Fruit fly (Drosophila melanogaster) whole organism, wandering third instar larva: ENCODE results near the gene Sem1.

Experiments
- Abd-B ChIP-seq: fragments of >200 bp; optimal IDR thresholded peaks from 2 replicates; lab custom pipeline; 2017; ENCODE audit warnings: missing biosample characterization, missing genetic modification characterization
- CG32264 ChIP-seq: fragments of 200-800 bp; sonication (Bioruptor generic); optimal IDR thresholded peaks from 2 replicates; lab custom pipeline; 2016; ENCODE audit warnings: missing biosample characterization, missing genetic modification characterization
- CG9705 ChIP-seq: fragments of 200-800 bp; sonication (Bioruptor generic); optimal IDR thresholded peaks from 2 replicates; lab custom pipeline; 2018; ENCODE audit warnings: missing biosample characterization, mild to moderate bottlenecking, missing genetic modification characterization
- CrebA ChIP-seq: fragments of 200-800 bp; sonication (Bioruptor generic); optimal IDR thresholded peaks from 2 replicates; lab custom pipeline; 2016; ENCODE audit warnings: missing biosample characterization, mild to moderate bottlenecking, missing genetic modification characterization, borderline replicate concordance
- Dfd ChIP-seq: fragments of >200 bp; optimal IDR thresholded peaks from 2 replicates; lab custom pipeline; 2017; ENCODE audit warnings: missing biosample characterization, missing genetic modification characterization
- Dif ChIP-seq: fragments of 200-275, 200-300 bp; sonication (Bioruptor generic); optimal IDR thresholded peaks from 2 replicates; lab custom pipeline; 2018; ENCODE audit warnings: missing biosample characterization, missing genetic modification characterization; ENCODE audit not compliant: partially characterized antibody
- GATAd ChIP-seq: sonication (Bioruptor generic); optimal IDR thresholded peaks from 2 replicates; lab custom pipeline; 2016; ENCODE audit warnings: missing biosample characterization, missing genetic modification characterization
- HLH106 ChIP-seq: fragments of 200-800 bp; optimal IDR thresholded peaks from 3 replicates; lab custom pipeline; 2019; ENCODE audit warnings: missing biosample characterization, mild to moderate bottlenecking, missing genetic modification characterization, moderate library complexity
- Hnf4 ChIP-seq: fragments of 200-800 bp; sonication (Bioruptor generic); optimal IDR thresholded peaks from 2 replicates; lab custom pipeline; 2016; ENCODE audit warnings: missing biosample characterization, mild to moderate bottlenecking, missing genetic modification characterization
- Hr78 ChIP-seq: fragments of >200 bp; optimal IDR thresholded peaks from 2 replicates; lab custom pipeline; 2017; ENCODE audit warnings: missing biosample characterization, missing genetic modification characterization
- Hr83 ChIP-seq: fragments of 200-300 bp; sonication (Bioruptor generic); optimal IDR thresholded peaks from 2 replicates; lab custom pipeline; 2016; ENCODE audit warnings: missing biosample characterization, mild to moderate bottlenecking, missing genetic modification characterization, moderate library complexity; ENCODE audit not compliant: poor library complexity, severe bottlenecking
- Mio ChIP-seq: sonication (Bioruptor generic); optimal IDR thresholded peaks from 2 replicates; lab custom pipeline; 2016; ENCODE audit warnings: missing biosample characterization, missing genetic modification characterization
- Myc ChIP-seq: fragments of >200 bp; optimal IDR thresholded peaks from 2 replicates; lab custom pipeline; 2017
- N ChIP-seq: fragments of >200 bp; optimal IDR thresholded peaks from 2 replicates; lab custom pipeline; 2018; ENCODE audit warnings: missing biosample characterization, missing external identifiers, missing genetic modification characterization
- Rel ChIP-seq, 2 experiments: fragments of 200-800 bp; sonication (Bioruptor generic) in 1 of 2; optimal IDR thresholded peaks; 2 replicates in 1 of 2; 3 replicates in 1 of 2; lab custom pipeline; 2016 to 2019; ENCODE audit warnings: mild to moderate bottlenecking in 2 of 2, missing biosample characterization in 2 of 2, missing genetic modification characterization in 2 of 2, moderate library complexity in 1 of 2
- Sp1 ChIP-seq: fragments of 200-800 bp; sonication (Bioruptor generic); optimal IDR thresholded peaks from 3 replicates; lab custom pipeline; 2019; ENCODE audit warnings: missing biosample characterization, mild to moderate bottlenecking, missing genetic modification characterization, moderate library complexity
- Vsx2 ChIP-seq: fragments of 200-300, 225-300 bp; sonication (Bioruptor generic); optimal IDR thresholded peaks from 2 replicates; lab custom pipeline; 2018; ENCODE audit warnings: missing biosample characterization, missing genetic modification characterization; ENCODE audit not compliant: partially characterized antibody
- br ChIP-seq: fragments of 200-800 bp; sonication (Bioruptor generic); optimal IDR thresholded peaks from 2 replicates; lab custom pipeline; 2016; ENCODE audit warnings: missing biosample characterization, missing genetic modification characterization
- brk ChIP-seq: fragments of 200-800 bp; sonication (Bioruptor generic); optimal IDR thresholded peaks from 2 replicates; lab custom pipeline; 2016; ENCODE audit warnings: missing biosample characterization, mild to moderate bottlenecking, missing genetic modification characterization
- dl ChIP-seq, 2 experiments: fragments of 175-275, 200-275 bp in 1 of 2; fragments of 200-275 bp in 1 of 2; sonication (Bioruptor generic); optimal IDR thresholded peaks; lab custom pipeline; 2018; ENCODE audit warnings: mild to moderate bottlenecking in 2 of 2, missing biosample characterization in 2 of 2, missing genetic modification characterization in 2 of 2, moderate library complexity in 2 of 2; ENCODE audit not compliant: partially characterized antibody in 2 of 2, insufficient read depth in 1 of 2
- dmrt93B ChIP-seq: fragments of 200-800 bp; sonication (Bioruptor generic); optimal IDR thresholded peaks from 2 replicates; lab custom pipeline; 2018; ENCODE audit warnings: missing biosample characterization, mild to moderate bottlenecking, missing genetic modification characterization
- dsf ChIP-seq: sonication (Bioruptor generic); optimal IDR thresholded peaks from 2 replicates; lab custom pipeline; 2016; ENCODE audit warnings: missing biosample characterization, missing genetic modification characterization, borderline replicate concordance
- ey ChIP-seq: fragments of 200-800 bp; sonication (Bioruptor generic); optimal IDR thresholded peaks from 2 replicates; lab custom pipeline; 2016; ENCODE audit warnings: missing biosample characterization, missing genetic modification characterization
- foxo ChIP-seq, 2 experiments: fragments of 200-800 bp; sonication (Bioruptor generic); optimal IDR thresholded peaks; 2 replicates in 1 of 2; 3 replicates in 1 of 2; lab custom pipeline; 2016 to 2017; ENCODE audit warnings: missing biosample characterization in 2 of 2, missing genetic modification characterization in 2 of 2
- fru ChIP-seq: fragments of 200-800 bp; sonication (Bioruptor generic); optimal IDR thresholded peaks from 3 replicates; lab custom pipeline; 2016; ENCODE audit warnings: missing biosample characterization, mild to moderate bottlenecking, missing genetic modification characterization
- h ChIP-seq: fragments of 200-800 bp; sonication (Bioruptor generic); optimal IDR thresholded peaks from 3 replicates; lab custom pipeline; 2016; ENCODE audit warnings: missing biosample characterization, mild to moderate bottlenecking, missing genetic modification characterization
- jim ChIP-seq: fragments of 175-275, 200-325 bp; sonication (Bioruptor generic); optimal IDR thresholded peaks from 2 replicates; lab custom pipeline; 2016; ENCODE audit warnings: missing biosample characterization, mild to moderate bottlenecking, missing genetic modification characterization
- lola ChIP-seq: fragments of >200 bp; optimal IDR thresholded peaks from 2 replicates; lab custom pipeline; 2017; ENCODE audit warnings: missing biosample characterization, missing genetic modification characterization
- psq ChIP-seq: fragments of 200-800 bp; sonication (Bioruptor generic); optimal IDR thresholded peaks from 3 replicates; lab custom pipeline; 2017; ENCODE audit warnings: missing biosample characterization, mild to moderate bottlenecking, missing genetic modification characterization, moderate library complexity
- rgr ChIP-seq: fragments of 200-800 bp; sonication (Bioruptor generic); optimal IDR thresholded peaks from 3 replicates; lab custom pipeline; 2016; ENCODE audit warnings: missing biosample characterization, mild to moderate bottlenecking, missing genetic modification characterization
- sage ChIP-seq: fragments of 200-800 bp; sonication (Bioruptor generic); optimal IDR thresholded peaks from 2 replicates; lab custom pipeline; 2016; ENCODE audit warnings: missing biosample characterization, mild to moderate bottlenecking, missing genetic modification characterization
- sv ChIP-seq: fragments of 200-800 bp; sonication (Bioruptor generic); optimal IDR thresholded peaks from 3 replicates; lab custom pipeline; 2016; ENCODE audit warnings: missing biosample characterization, missing genetic modification characterization
- tai ChIP-seq: sonication (Bioruptor generic); optimal IDR thresholded peaks from 2 replicates; lab custom pipeline; 2016; ENCODE audit warnings: missing biosample characterization, missing genetic modification characterization
- usp ChIP-seq: fragments of >200 bp; optimal IDR thresholded peaks from 2 replicates; lab custom pipeline; 2017; ENCODE audit warnings: missing biosample characterization, missing genetic modification characterization
- woc ChIP-seq: sonication (Bioruptor generic); optimal IDR thresholded peaks from 2 replicates; lab custom pipeline; 2016; ENCODE audit warnings: missing biosample characterization, mild to moderate bottlenecking, missing genetic modification characterization

Sem1 gene

DNA sequence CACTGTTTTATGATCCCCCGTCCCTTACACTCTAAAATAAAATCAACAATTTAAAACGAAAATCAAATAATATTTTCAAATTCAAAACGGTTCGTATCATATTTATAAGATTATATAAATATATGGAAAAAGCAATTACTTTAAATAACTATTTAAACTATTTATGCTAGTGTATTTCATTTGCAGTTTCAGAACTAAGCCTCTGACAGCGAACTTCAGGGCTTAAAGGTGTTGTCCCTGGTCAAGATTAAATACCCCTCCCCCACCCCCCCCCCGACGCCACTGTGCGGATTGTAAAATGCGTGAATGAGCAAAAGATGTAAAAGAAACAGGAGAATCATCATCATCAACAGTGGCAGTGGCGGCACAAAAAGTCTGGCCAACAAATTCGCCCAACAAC lies 13.0 kb downstream of the Sem1 start:
- TF ChIP-seq N (GFP tag; lab: Kevin White, UChicago), result no peak
- no peak for TF ChIP-seq CrebA (GFP tag; lab: Kevin White, UChicago)
- TF ChIP-seq lola (GFP tag; lab: Kevin White, UChicago), result no peak

DNA sequence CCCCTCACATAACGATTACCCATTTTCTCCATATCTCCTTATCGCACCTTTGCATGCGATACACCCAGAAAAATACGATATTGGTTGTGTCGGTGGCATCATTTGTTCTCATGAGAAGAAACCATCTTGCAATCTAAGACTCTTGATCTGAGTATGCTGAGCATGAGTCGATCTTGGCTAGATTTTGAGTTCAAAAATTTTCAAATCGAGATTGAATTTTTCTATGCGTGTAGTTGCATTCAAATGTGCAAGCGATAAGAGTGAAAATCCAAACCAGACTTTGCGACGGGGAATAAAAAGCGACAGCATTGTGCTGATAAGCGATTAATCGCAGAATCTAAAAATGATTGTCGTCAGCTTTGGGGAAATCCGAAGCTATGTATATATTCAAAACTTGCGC lies 17.5 kb downstream of the Sem1 start:
- no peak for TF ChIP-seq Myc (lab: Kevin White, UChicago)
- TF ChIP-seq psq, result no peak
- TF ChIP-seq Hnf4, result no peak
- TF ChIP-seq CG32264 (GFP tag; lab: Kevin White, UChicago), result no peak
- no peak for TF ChIP-seq sv (GFP tag; lab: Kevin White, UChicago)
- TF ChIP-seq Dfd (GFP tag; lab: Kevin White, UChicago), result no peak
- TF ChIP-seq ey (GFP tag; lab: Kevin White, UChicago), result no peak
- no peak for TF ChIP-seq Hr78 (GFP tag; lab: Kevin White, UChicago)
- no peak for TF ChIP-seq h (GFP tag; lab: Kevin White, UChicago)
- TF ChIP-seq dsf, result no peak
- no peak for TF ChIP-seq sage (GFP tag; lab: Kevin White, UChicago)
- no peak for TF ChIP-seq Vsx2
- TF ChIP-seq lola (GFP tag; lab: Kevin White, UChicago), result no peak
- no peak for TF ChIP-seq rgr (GFP tag; lab: Kevin White, UChicago)
- no peak for TF ChIP-seq foxo (GFP tag; optimal IDR thresholded peaks at IDR 0.05; lab: Kevin White, UChicago)
- TF ChIP-seq fru (GFP tag; lab: Kevin White, UChicago), result no peak
- TF ChIP-seq woc (GFP tag; lab: Kevin White, UChicago), result no peak

DNA sequence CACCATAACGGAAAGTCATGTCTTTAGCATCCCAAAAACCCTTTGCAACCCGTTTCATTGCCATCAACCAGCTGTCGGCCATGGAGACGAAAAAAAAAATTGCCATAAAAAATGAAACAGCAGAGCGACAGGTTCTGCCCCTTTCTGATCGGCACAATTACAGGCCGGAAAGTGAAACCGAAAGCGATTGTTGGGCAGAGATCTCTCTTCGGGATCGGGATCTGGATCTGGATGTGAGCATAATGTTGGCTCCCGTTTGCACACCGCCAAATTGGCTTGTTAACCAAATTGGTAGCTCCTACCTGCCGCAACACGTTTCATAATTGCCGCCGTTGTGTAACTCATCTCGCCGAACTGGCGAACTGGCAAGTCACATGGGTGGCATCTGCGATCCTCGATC lies 18.4 kb downstream of the Sem1 start:
- no peak for TF ChIP-seq Sp1 (GFP tag; lab: Kevin White, UChicago)
- no peak for TF ChIP-seq Myc (lab: Kevin White, UChicago)
- TF ChIP-seq Hr83, result no peak
- no peak for TF ChIP-seq Hnf4
- TF ChIP-seq foxo (GFP tag; optimal IDR thresholded peaks at IDR 0.05; lab: Kevin White, UChicago), result no peak
- TF ChIP-seq dl (GFP tag; optimal IDR thresholded peaks at IDR 0.05; lab: Kevin White, UChicago; ENCODE audit: insufficient read depth in 1 of 2, partially characterized antibody in 2 of 2), result no peak
- no peak for TF ChIP-seq sv (GFP tag; lab: Kevin White, UChicago)
- no peak for TF ChIP-seq N (GFP tag; lab: Kevin White, UChicago)
- no peak for TF ChIP-seq Abd-B
- TF ChIP-seq dmrt93B (GFP tag; lab: Kevin White, UChicago), result no peak
- no peak for TF ChIP-seq Mio (GFP tag; lab: Kevin White, UChicago)
- TF ChIP-seq Vsx2, result no peak
- no peak for TF ChIP-seq ey (GFP tag; lab: Kevin White, UChicago)

DNA sequence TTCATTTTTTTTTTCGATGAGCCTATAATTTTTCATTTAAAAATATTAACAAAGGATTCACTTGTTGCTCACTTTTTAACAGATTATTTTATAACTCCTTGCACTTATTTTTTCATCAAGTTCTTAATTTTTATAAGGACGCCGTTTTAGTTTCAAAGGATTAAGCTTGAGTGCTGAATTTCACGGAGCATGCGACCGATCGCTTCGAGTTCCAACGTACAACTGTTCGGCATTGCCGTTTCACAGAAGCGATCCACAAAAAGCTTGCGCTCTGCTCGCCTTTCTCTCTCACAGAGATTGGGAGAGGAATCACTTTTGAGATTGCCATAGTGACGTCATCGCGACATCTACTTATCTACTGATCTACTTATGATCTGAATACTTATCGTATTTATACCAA lies 20.6 kb downstream of the Sem1 start, which contains the start of gene Pvf2:
Gene Pvf2 (minus strand): TSS at position 226 of the 400 bp plus-strand sequence.
- TF ChIP-seq dl (GFP tag; optimal IDR thresholded peaks at IDR 0.05; lab: Kevin White, UChicago; ENCODE audit: insufficient read depth in 1 of 2, partially characterized antibody in 2 of 2) (peak in 1 of 2 experiments; percentile 22), Vsx2 (peak; percentile 36), rgr (GFP tag; lab: Kevin White, UChicago) (no peak), Dif (GFP tag; lab: Kevin White, UChicago) (peak; percentile 74)

DNA sequence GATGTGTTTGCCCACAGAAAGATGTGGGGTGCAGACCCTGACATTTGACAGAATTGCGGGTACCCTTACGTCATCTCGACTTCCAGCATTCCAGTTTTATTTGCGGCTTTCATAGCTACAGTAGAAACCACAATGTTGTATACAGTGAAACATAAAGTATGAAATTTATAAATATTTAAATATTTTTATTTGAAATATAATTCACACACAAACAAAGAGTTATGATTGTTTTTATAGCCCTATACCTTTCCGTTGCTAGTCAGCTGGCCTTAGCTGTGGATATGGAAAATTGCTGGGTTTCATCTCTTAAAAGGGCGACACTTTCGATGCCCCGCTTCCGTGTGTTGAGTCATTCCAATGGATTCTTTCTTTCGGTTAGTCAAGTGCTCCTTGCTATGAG lies 27.1 kb downstream of the Sem1 start:
- TF ChIP-seq Rel (GFP tag; optimal IDR thresholded peaks at IDR 0.05; lab: Kevin White, UChicago), result no peak
- no peak for TF ChIP-seq Rel (tag; optimal IDR thresholded peaks at IDR 0.05; lab: Kevin White, UChicago)
- no peak for TF ChIP-seq jim (GFP tag; lab: Kevin White, UChicago)
- no peak for TF ChIP-seq Mio (GFP tag; lab: Kevin White, UChicago)
- peak in 1 of 2 experiments; percentile 28 for TF ChIP-seq foxo (GFP tag; optimal IDR thresholded peaks at IDR 0.05; lab: Kevin White, UChicago)
- TF ChIP-seq dsf, result no peak
- no peak for TF ChIP-seq GATAd
- no peak for TF ChIP-seq N (GFP tag; lab: Kevin White, UChicago)
- TF ChIP-seq fru (GFP tag; lab: Kevin White, UChicago), result no peak
- TF ChIP-seq brk (GFP tag; lab: Kevin White, UChicago), result no peak
- no peak for TF ChIP-seq tai (GFP tag; lab: Kevin White, UChicago)
- no peak for TF ChIP-seq br (GFP tag; lab: Kevin White, UChicago)
- TF ChIP-seq CrebA (GFP tag; lab: Kevin White, UChicago), result no peak
- no peak for TF ChIP-seq h (GFP tag; lab: Kevin White, UChicago)
- no peak for TF ChIP-seq usp
- TF ChIP-seq woc (GFP tag; lab: Kevin White, UChicago), result no peak
- peak; percentile 20 for TF ChIP-seq psq
- no peak for TF ChIP-seq dmrt93B (GFP tag; lab: Kevin White, UChicago)
- no peak for TF ChIP-seq Hr83
- TF ChIP-seq sage (GFP tag; lab: Kevin White, UChicago), result no peak
- no peak for TF ChIP-seq CG9705 (GFP tag; lab: Kevin White, UChicago)
- peak; percentile 32 for TF ChIP-seq HLH106 (tag; lab: Kevin White, UChicago)
- TF ChIP-seq Sp1 (GFP tag; lab: Kevin White, UChicago), result no peak
- no peak for TF ChIP-seq Abd-B
- TF ChIP-seq CG32264 (GFP tag; lab: Kevin White, UChicago), result no peak
